Fruit fly (Drosophila melanogaster) whole organism, embryonic: Measurements from ENCODE around the gene CG43645.

Source experiments
- CG11085 ChIP-seq: fragments of 200-800 bp; sonication (Bioruptor generic); IDR thresholded peaks from 2 replicates; pipeline ENCODE4 v1.3.6; 2022; ENCODE audit warnings: missing biosample characterization, missing genetic modification characterization
- CG11504 ChIP-seq: fragments of 200-800 bp; sonication (Bioruptor generic); optimal IDR thresholded peaks from 3 replicates; lab custom pipeline; 2019; ENCODE audit warnings: missing biosample characterization, mild to moderate bottlenecking, missing genetic modification characterization, moderate library complexity
- CG12071 ChIP-seq: fragments of 200-800 bp; sonication (Bioruptor generic); optimal IDR thresholded peaks from 3 replicates; lab custom pipeline; 2018; ENCODE audit warnings: missing biosample characterization, mild to moderate bottlenecking, missing genetic modification characterization
- CG15479 ChIP-seq: fragments of 200-800 bp; sonication (Bioruptor generic); optimal IDR thresholded peaks from 3 replicates; lab custom pipeline; 2019; ENCODE audit warnings: missing biosample characterization, mild to moderate bottlenecking, missing genetic modification characterization, moderate library complexity
- CG15514 ChIP-seq: fragments of 200-800 bp; sonication (Bioruptor generic); optimal IDR thresholded peaks from 3 replicates; lab custom pipeline; 2017; ENCODE audit warnings: missing biosample characterization, missing genetic modification characterization, mild to moderate bottlenecking, moderate library complexity, missing genetic modification reagents
- CG17186 ChIP-seq: fragments of 200-800 bp; sonication (Bioruptor generic); optimal IDR thresholded peaks from 3 replicates; lab custom pipeline; 2017; ENCODE audit warnings: missing biosample characterization, missing genetic modification reagents, missing genetic modification characterization
- CG17829 ChIP-seq: fragments of 200-800 bp; optimal IDR thresholded peaks from 2 replicates; lab custom pipeline; 2019; ENCODE audit warnings: missing biosample characterization, mild to moderate bottlenecking, missing genetic modification characterization, moderate library complexity
- CG2120 ChIP-seq: fragments of 200-800 bp; sonication (Bioruptor generic); optimal IDR thresholded peaks from 3 replicates; lab custom pipeline; 2016; ENCODE audit warnings: missing biosample characterization, missing genetic modification characterization
- CG33213 ChIP-seq: fragments of 200-800 bp; sonication (Bioruptor generic); optimal IDR thresholded peaks from 3 replicates; lab custom pipeline; 2016; ENCODE audit warnings: missing biosample characterization, missing genetic modification characterization
- CG34224 ChIP-seq: fragments of 200-800 bp; sonication (Bioruptor generic); IDR thresholded peaks from 3 replicates; pipeline ENCODE4 v1.3.6; 2022; ENCODE audit warnings: missing biosample characterization, missing genetic modification characterization; ENCODE audit not compliant: partially characterized antibody
- CG34422 ChIP-seq: fragments of 200-800 bp; sonication (Bioruptor generic); IDR thresholded peaks from 3 replicates; pipeline ENCODE4 v1.3.6; 2022; ENCODE audit warnings: missing biosample characterization, missing genetic modification characterization
- CG42726 ChIP-seq: fragments of 200-800 bp; sonication (Bioruptor generic); IDR thresholded peaks from 2 replicates; pipeline ENCODE4 v1.3.6; 2022; ENCODE audit warnings: missing biosample characterization, missing genetic modification characterization; ENCODE audit not compliant: partially characterized antibody
- CG4617 ChIP-seq: fragments of 200-800 bp; sonication (Bioruptor generic); optimal IDR thresholded peaks from 3 replicates; lab custom pipeline; 2016; ENCODE audit warnings: missing biosample characterization, missing genetic modification characterization, borderline replicate concordance
- CG6654 ChIP-seq: fragments of 200-800 bp; sonication (Bioruptor generic); optimal IDR thresholded peaks from 2 replicates; lab custom pipeline; 2017; ENCODE audit warnings: missing biosample characterization, mild to moderate bottlenecking, missing genetic modification characterization
- CG6791 ChIP-seq: fragments of 200-800 bp; sonication (Bioruptor generic); IDR thresholded peaks from 3 replicates; pipeline ENCODE4 v1.3.6; 2022; ENCODE audit warnings: missing biosample characterization, missing genetic modification characterization; ENCODE audit not compliant: partially characterized antibody
- CG8281 ChIP-seq: fragments of 200-800 bp; sonication (Bioruptor generic); optimal IDR thresholded peaks from 2 replicates; lab custom pipeline; 2018; ENCODE audit warnings: missing biosample characterization, mild to moderate bottlenecking, missing genetic modification characterization, moderate library complexity
- CG8290 ChIP-seq, 3 experiments: fragments of 200-800 bp; sonication (Bioruptor generic); optimal IDR thresholded peaks; 2 replicates each; lab custom pipeline; 2016 to 2019; ENCODE audit warnings: missing biosample characterization in 3 of 3, missing genetic modification characterization in 3 of 3, mild to moderate bottlenecking in 2 of 3, moderate library complexity in 1 of 3
- CG9437 ChIP-seq: fragments of 200-800 bp; sonication (Bioruptor generic); optimal IDR thresholded peaks from 2 replicates; lab custom pipeline; 2018; ENCODE audit warnings: missing biosample characterization, mild to moderate bottlenecking, missing genetic modification characterization
- CG9727 ChIP-seq: fragments of 200-800 bp; sonication (Bioruptor generic); optimal IDR thresholded peaks from 3 replicates; lab custom pipeline; 2017; ENCODE audit warnings: missing biosample characterization, mild to moderate bottlenecking, missing genetic modification characterization
- CTCF ChIP-seq: fragments of 200-800 bp; sonication (Bioruptor generic); optimal IDR thresholded peaks from 2 replicates; lab custom pipeline; 2017; ENCODE audit warnings: missing biosample characterization, mild to moderate bottlenecking, missing genetic modification characterization, moderate library complexity
- Doc3 ChIP-seq: fragments of 200-800 bp; sonication (Bioruptor generic); IDR thresholded peaks from 3 replicates; pipeline ENCODE4 v1.3.6; 2022; ENCODE audit warnings: missing biosample characterization, missing genetic modification characterization; ENCODE audit not compliant: partially characterized antibody
- Dp ChIP-seq: fragments of 200-800 bp; sonication (Bioruptor generic); optimal IDR thresholded peaks from 2 replicates; lab custom pipeline; 2018; ENCODE audit warnings: missing biosample characterization, mild to moderate bottlenecking, missing genetic modification characterization, moderate library complexity
- Ets65A ChIP-seq: fragments of 200-800 bp; sonication (Bioruptor generic); peaks from one replicate; lab custom pipeline; 2016; ENCODE audit warnings: missing biosample characterization, missing genetic modification characterization
- Ets97D ChIP-seq: fragments of 200-800 bp; sonication (Bioruptor generic); optimal IDR thresholded peaks from 3 replicates; lab custom pipeline; 2016; ENCODE audit warnings: missing biosample characterization, missing genetic modification characterization
- HLH4C ChIP-seq: fragments of 200-800 bp; sonication (Bioruptor generic); IDR thresholded peaks from 3 replicates; pipeline ENCODE4 v1.3.6; 2022; ENCODE audit warnings: missing biosample characterization, missing genetic modification characterization; ENCODE audit not compliant: partially characterized antibody
- HmgD ChIP-seq: fragments of 200-800 bp; sonication (Bioruptor generic); optimal IDR thresholded peaks from 3 replicates; lab custom pipeline; 2016; ENCODE audit warnings: missing biosample characterization, missing genetic modification characterization
- MBD-R2 ChIP-seq: fragments of 200-800 bp; sonication (Bioruptor generic); IDR thresholded peaks from 2 replicates; pipeline ENCODE4 v1.3.6; 2022; ENCODE audit warnings: missing biosample characterization, missing genetic modification characterization
- Med ChIP-seq: fragments of 200-800 bp; sonication (Bioruptor generic); peaks from one replicate; lab custom pipeline; 2016; ENCODE audit warnings: missing biosample characterization, missing genetic modification characterization, mild to moderate bottlenecking, inconsistent platforms, moderate library complexity
- Myb ChIP-seq: fragments of 200-800 bp; sonication (Bioruptor generic); optimal IDR thresholded peaks from 2 replicates; lab custom pipeline; 2016; ENCODE audit warnings: missing biosample characterization, missing genetic modification characterization
- Oaz ChIP-seq: fragments of 200-800 bp; sonication (Bioruptor generic); IDR thresholded peaks from 2 replicates; pipeline ENCODE4 v1.3.6; 2022; ENCODE audit warnings: missing biosample characterization, missing genetic modification characterization
- Rfx ChIP-seq: fragments of 200-800 bp; sonication (Bioruptor generic); IDR thresholded peaks from 2 replicates; pipeline ENCODE4 v1.3.6; 2022; ENCODE audit warnings: missing biosample characterization, missing genetic modification characterization
- Scr ChIP-seq: fragments of 200-800 bp; sonication (Bioruptor generic); IDR thresholded peaks from 2 replicates; pipeline ENCODE4 v1.3.6; 2022; ENCODE audit warnings: missing biosample characterization, missing genetic modification characterization; ENCODE audit not compliant: partially characterized antibody
- YL-1 ChIP-seq: fragments of 200-800 bp; sonication (Bioruptor generic); optimal IDR thresholded peaks from 3 replicates; lab custom pipeline; 2017; ENCODE audit warnings: missing biosample characterization, mild to moderate bottlenecking, missing genetic modification characterization
- amos ChIP-seq: fragments of 200-800 bp; sonication (Bioruptor generic); IDR thresholded peaks from 2 replicates; pipeline ENCODE4 v1.3.6; 2022; ENCODE audit warnings: missing biosample characterization, missing genetic modification characterization; ENCODE audit not compliant: partially characterized antibody
- ato ChIP-seq: fragments of 200-800 bp; sonication (Bioruptor generic); IDR thresholded peaks from 2 replicates; pipeline ENCODE4 v1.3.6; 2022; ENCODE audit warnings: missing biosample characterization, missing genetic modification characterization; ENCODE audit not compliant: partially characterized antibody
- chinmo ChIP-seq: fragments of 200-800 bp; sonication (Bioruptor generic); IDR thresholded peaks from 4 replicates; pipeline ENCODE4 v1.3.6; 2022; ENCODE audit warnings: missing biosample characterization, missing genetic modification characterization; ENCODE audit not compliant: partially characterized antibody
- dm ChIP-seq: fragments of 200-800 bp; sonication (Bioruptor generic); optimal IDR thresholded peaks from 3 replicates; lab custom pipeline; 2016; ENCODE audit warnings: missing biosample characterization, missing genetic modification characterization
- fu2 ChIP-seq: fragments of 200-800 bp; sonication (Bioruptor generic); optimal IDR thresholded peaks from 2 replicates; lab custom pipeline; 2016; ENCODE audit warnings: missing biosample characterization, missing genetic modification characterization
- hbn ChIP-seq: fragments of 200-800 bp; sonication (Bioruptor generic); IDR thresholded peaks from 2 replicates; pipeline ENCODE4 v1.3.6; 2022; ENCODE audit warnings: missing biosample characterization, missing genetic modification characterization; ENCODE audit not compliant: partially characterized antibody
- hkb ChIP-seq, 2 experiments: fragments of 200-800 bp in 1 of 2; fragments of >200 bp in 1 of 2; sonication (Bioruptor generic) in 1 of 2; IDR thresholded peaks in 1 of 2; optimal IDR thresholded peaks in 1 of 2; 2 replicates each; pipeline versions ENCODE4 v1.3.6 to Lab custom; 2017 to 2022; ENCODE audit warnings: missing biosample characterization in 1 of 2, missing genetic modification characterization in 1 of 2
- inv ChIP-seq: fragments of 200-800 bp; sonication (Bioruptor generic); IDR thresholded peaks from 2 replicates; pipeline ENCODE4 v1.3.6; 2022; ENCODE audit warnings: missing biosample characterization, missing genetic modification characterization; ENCODE audit not compliant: partially characterized antibody
- nerfin-1 ChIP-seq: fragments of 200-800 bp; sonication (Bioruptor generic); optimal IDR thresholded peaks from 3 replicates; lab custom pipeline; 2019; ENCODE audit warnings: missing biosample characterization, mild to moderate bottlenecking, missing genetic modification characterization, moderate library complexity
- pzg ChIP-seq: fragments of 200-800 bp; sonication (Bioruptor generic); optimal IDR thresholded peaks from 3 replicates; lab custom pipeline; 2018; ENCODE audit warnings: missing biosample characterization, mild to moderate bottlenecking, missing genetic modification characterization, moderate library complexity
- slbo ChIP-seq: fragments of 200-800 bp; sonication (Bioruptor generic); IDR thresholded peaks from 2 replicates; pipeline ENCODE4 v1.3.6; 2022; ENCODE audit warnings: missing biosample characterization, missing genetic modification characterization
- sna ChIP-seq: fragments of 200-800 bp; sonication (Bioruptor generic); IDR thresholded peaks from 2 replicates; pipeline ENCODE4 v1.3.6; 2022; ENCODE audit warnings: missing biosample characterization, missing genetic modification characterization; ENCODE audit not compliant: partially characterized antibody
- stc ChIP-seq: fragments of 200-800 bp; sonication (Bioruptor generic); IDR thresholded peaks from 2 replicates; pipeline ENCODE4 v1.3.6; 2022; ENCODE audit warnings: missing biosample characterization, missing genetic modification characterization
- stwl ChIP-seq: fragments of 200-800 bp; sonication (Bioruptor generic); optimal IDR thresholded peaks from 3 replicates; lab custom pipeline; 2018; ENCODE audit warnings: missing biosample characterization, mild to moderate bottlenecking, missing genetic modification characterization, moderate library complexity
- zen2 ChIP-seq: fragments of 200-800 bp; sonication (Bioruptor generic); IDR thresholded peaks from 3 replicates; pipeline ENCODE4 v1.3.6; 2022; ENCODE audit warnings: missing biosample characterization, missing genetic modification characterization; ENCODE audit not compliant: partially characterized antibody

Gene CG43645

dm6 chr2L:17500946-17501451 lies 15.4 kb downstream of the CG43645 start, which contains the start of the genes mEFTs and Dhc36C (continued):
- TF ChIP-seq inv (GFP tag; lab: Robert Waterston, UW) (peak; percentile 81), CG17186 (peak; percentile 79), CG2120 (no peak), fu2 (GFP tag; lab: Kevin White, UChicago) (no peak), Myb (GFP tag; lab: Kevin White, UChicago) (peak; percentile 66), CG15479 (GFP tag; lab: Kevin White, UChicago) (peak; percentile 77), sna (GFP tag; lab: Robert Waterston, UW) (peak; percentile 75), CG34224 (GFP tag; lab: Robert Waterston, UW) (peak; percentile 84), CG8281 (tag; lab: Kevin White, UChicago) (no peak), HmgD (GFP tag; lab: Kevin White, UChicago) (peak; percentile 15), CG15514 (GFP tag; lab: Kevin White, UChicago) (peak; percentile 42), slbo (peak; percentile 39), Med (GFP tag; lab: Kevin White, UChicago) (peak; percentile 85), amos (GFP tag; lab: Robert Waterston, UW) (peak; percentile 92), Rfx (GFP tag; lab: Robert Waterston, UW) (peak; percentile 51), chinmo (GFP tag; lab: Robert Waterston, UW) (peak; percentile 84; the same call in 3 of the 4 replicates), MBD-R2 (peak; percentile 91), CG9437 (GFP tag; lab: Kevin White, UChicago) (peak; percentile 13), CG9727 (GFP tag; lab: Kevin White, UChicago) (no peak), Ets65A (GFP tag; lab: Kevin White, UChicago) (peak; percentile 35), CG4617 (GFP tag; lab: Kevin White, UChicago) (peak; percentile 46), CG6791 (peak; percentile 90), stc (GFP tag; lab: Robert Waterston, UW) (0 out of 2 replicates have a peak, but pooled peaks have one; percentile 13), CG8290 (GFP tag; optimal IDR thresholded peaks at IDR 0.05; lab: Kevin White, UChicago) (no peak), CG8290 (tag; optimal IDR thresholded peaks at IDR 0.05; lab: Kevin White, UChicago) (peak in 1 of 2 experiments; percentile 40), CG11504 (tag; lab: Kevin White, UChicago) (peak; percentile 28), CG33213 (GFP tag; lab: Kevin White, UChicago) (no peak), Scr (peak; percentile 88), nerfin-1 (tag; lab: Kevin White, UChicago) (peak; percentile 25), ato (peak; percentile 65), pzg (peak; percentile 81), CG34422 (GFP tag; lab: Robert Waterston, UW) (peak; percentile 76; the same call in 1 of the 3 replicates), hbn (GFP tag; lab: Robert Waterston, UW) (peak; percentile 60), Dp (GFP tag; lab: Kevin White, UChicago) (peak; percentile 78), stwl (tag; lab: Kevin White, UChicago) (peak; percentile 70), CG12071 (GFP tag; lab: Kevin White, UChicago) (no peak), Ets97D (GFP tag; lab: Kevin White, UChicago) (peak; percentile 66), YL-1 (GFP tag; lab: Kevin White, UChicago) (peak; percentile 72), hkb (optimal IDR thresholded peaks at IDR 0.05; lab: Kevin White, UChicago) (no peak), hkb (GFP tag; IDR thresholded peaks at IDR 0.05; lab: Robert Waterston, UW) (peak; percentile 21; the same call in 1 of the 2 replicates), zen2 (GFP tag; lab: Robert Waterston, UW) (peak; percentile 82; the same call in 2 of the 3 replicates), Oaz (GFP tag; lab: Robert Waterston, UW) (no peak), CG42726 (peak; percentile 92), CG11085 (no peak), CTCF (peak; percentile 62), CG17829 (peak; percentile 8), Doc3 (peak; percentile 76), dm (peak; percentile 70), CG6654 (GFP tag; lab: Kevin White, UChicago) (no peak), HLH4C (GFP tag; lab: Robert Waterston, UW) (peak; percentile 70)
